Fruit fly (Drosophila melanogaster): ENCODE measurements around the gene GstD6.

dm6 chr3R:12371671-12372070, 5.3 kb upstream of the GstD6 start, which contains the start of gene GstD2:
- TF ChIP-seq CG8478 (optimal IDR thresholded peaks at IDR 0.05) (no peak), psq (optimal IDR thresholded peaks at IDR 0.05) (no peak)
